Worm (Caenorhabditis elegans) whole organism, L3 larva: ENCODE data around the gene srd-35.

ENCODE experiments used
- ZK546.5 ChIP-seq: sonication (generic microtip); optimal IDR thresholded peaks from 2 replicates; lab custom pipeline; 2017; ENCODE audit warnings: missing biosample characterization, missing genetic modification characterization
- aly-2 ChIP-seq: fragments of 150-350 bp; optimal IDR thresholded peaks from 2 replicates; lab custom pipeline; 2014; ENCODE audit warnings: missing biosample characterization, missing genetic modification characterization
- ceh-82 ChIP-seq: fragments of 150-350 bp; optimal IDR thresholded peaks from 2 replicates; lab custom pipeline; 2014; ENCODE audit warnings: missing biosample characterization, missing genetic modification characterization
- ceh-9 ChIP-seq: sonication (generic microtip); optimal IDR thresholded peaks from 2 replicates; lab custom pipeline; 2018; ENCODE audit warnings: missing biosample characterization, missing genetic modification characterization
- egl-27 ChIP-seq: sonication (generic microtip); optimal IDR thresholded peaks from 4 replicates; lab custom pipeline; 2017; ENCODE audit warnings: missing biosample characterization, missing genetic modification reagents, missing genetic modification characterization
- elt-1 ChIP-seq: fragments of 150-350 bp; optimal IDR thresholded peaks from 2 replicates; lab custom pipeline; 2014; ENCODE audit warnings: missing biosample characterization, missing genetic modification characterization
- elt-2 ChIP-seq: sonication (generic microtip); optimal IDR thresholded peaks from 2 replicates; lab custom pipeline; 2016; ENCODE audit warnings: missing genetic modification reagents, mild to moderate bottlenecking, missing genetic modification characterization, missing compliant biosample characterization
- elt-3 ChIP-seq, 3 experiments: fragments of 150-350 bp in 1 of 3; sonication (generic microtip) in 2 of 3; optimal IDR thresholded peaks; 2 replicates in 2 of 3; 4 replicates in 1 of 3; lab custom pipeline; 2014 to 2017; ENCODE audit warnings: missing biosample characterization in 3 of 3, missing genetic modification characterization in 3 of 3
- fkh-10 ChIP-seq: sonication (generic microtip); optimal IDR thresholded peaks from 2 replicates; lab custom pipeline; 2017; ENCODE audit warnings: missing biosample characterization, missing genetic modification reagents, missing genetic modification characterization
- fkh-2 ChIP-seq: fragments of 150-350 bp; optimal IDR thresholded peaks from 2 replicates; lab custom pipeline; 2014; ENCODE audit warnings: missing biosample characterization, missing genetic modification reagents, missing genetic modification characterization
- fos-1 ChIP-seq: fragments of 150-350 bp; optimal IDR thresholded peaks from 2 replicates; lab custom pipeline; 2014; ENCODE audit warnings: missing biosample characterization, missing genetic modification characterization
- hmg-11 ChIP-seq: sonication (generic microtip); optimal IDR thresholded peaks from 2 replicates; lab custom pipeline; 2016; ENCODE audit warnings: missing genetic modification characterization, missing compliant biosample characterization
- jun-1 ChIP-seq: fragments of 150-350 bp; optimal IDR thresholded peaks from 2 replicates; lab custom pipeline; 2014; ENCODE audit warnings: missing biosample characterization, missing genetic modification reagents, missing genetic modification characterization
- lin-15B ChIP-seq: fragments of 150-350 bp; optimal IDR thresholded peaks from 2 replicates; lab custom pipeline; 2014; ENCODE audit warnings: missing biosample characterization, missing genetic modification characterization
- lin-39 ChIP-seq: fragments of 150-350 bp; optimal IDR thresholded peaks from 2 replicates; lab custom pipeline; 2018; ENCODE audit warnings: missing biosample characterization, missing genetic modification reagents, missing genetic modification characterization
- mdl-1 ChIP-seq: fragments of 150-350 bp; optimal IDR thresholded peaks from 2 replicates; lab custom pipeline; 2014; ENCODE audit warnings: missing biosample characterization, missing genetic modification characterization
- nhr-237 ChIP-seq: fragments of 150-350 bp; optimal IDR thresholded peaks from 2 replicates; lab custom pipeline; 2014; ENCODE audit warnings: missing biosample characterization, missing genetic modification characterization
- nhr-25 ChIP-seq: sonication (generic microtip); optimal IDR thresholded peaks from 2 replicates; lab custom pipeline; 2017; ENCODE audit warnings: missing biosample characterization, missing genetic modification characterization
- nhr-43 ChIP-seq: sonication (generic microtip); optimal IDR thresholded peaks from 2 replicates; lab custom pipeline; 2016; ENCODE audit warnings: mild to moderate bottlenecking, missing genetic modification characterization, missing compliant biosample characterization; ENCODE audit not compliant: poor library complexity, severe bottlenecking
- nhr-67 ChIP-seq: fragments of 150-350 bp; optimal IDR thresholded peaks from 2 replicates; lab custom pipeline; 2014; ENCODE audit warnings: missing biosample characterization, missing genetic modification characterization
- nhr-76 ChIP-seq: fragments of 150-350 bp; sonication (generic microtip); optimal IDR thresholded peaks from 5 replicates; lab custom pipeline; 2014; ENCODE audit warnings: missing biosample characterization, missing genetic modification characterization
- nhr-77 ChIP-seq: fragments of 150-350 bp; optimal IDR thresholded peaks from 2 replicates; lab custom pipeline; 2014; ENCODE audit warnings: missing biosample characterization, missing genetic modification characterization
- pha-4 ChIP-seq: fragments of 150-350 bp; optimal IDR thresholded peaks from 2 replicates; lab custom pipeline; 2014; ENCODE audit warnings: missing biosample characterization, missing genetic modification reagents, missing genetic modification characterization
- pqm-1 ChIP-seq: fragments of 150-350 bp; optimal IDR thresholded peaks from 2 replicates; lab custom pipeline; 2017; ENCODE audit warnings: missing biosample characterization, missing genetic modification characterization, inconsistent platforms
- skn-1 ChIP-seq: fragments of 150-350 bp; optimal IDR thresholded peaks from 2 replicates; lab custom pipeline; 2014; ENCODE audit warnings: missing biosample characterization, missing genetic modification characterization
- unc-62 ChIP-seq: fragments of 150-350 bp; sonication (generic microtip); optimal IDR thresholded peaks from 4 replicates; lab custom pipeline; 2014; ENCODE audit warnings: missing biosample characterization, missing genetic modification reagents, missing genetic modification characterization
- zag-1 ChIP-seq: fragments of 150-350 bp; optimal IDR thresholded peaks from 2 replicates; lab custom pipeline; 2014; ENCODE audit warnings: missing biosample characterization, missing genetic modification characterization
- ztf-11 ChIP-seq: fragments of 150-350 bp; optimal IDR thresholded peaks from 2 replicates; lab custom pipeline; 2014; ENCODE audit warnings: missing biosample characterization, missing genetic modification characterization
- ztf-4 ChIP-seq: fragments of 150-350 bp; optimal IDR thresholded peaks from 2 replicates; lab custom pipeline; 2014; ENCODE audit warnings: missing biosample characterization, missing genetic modification characterization

Gene srd-35

DNA sequence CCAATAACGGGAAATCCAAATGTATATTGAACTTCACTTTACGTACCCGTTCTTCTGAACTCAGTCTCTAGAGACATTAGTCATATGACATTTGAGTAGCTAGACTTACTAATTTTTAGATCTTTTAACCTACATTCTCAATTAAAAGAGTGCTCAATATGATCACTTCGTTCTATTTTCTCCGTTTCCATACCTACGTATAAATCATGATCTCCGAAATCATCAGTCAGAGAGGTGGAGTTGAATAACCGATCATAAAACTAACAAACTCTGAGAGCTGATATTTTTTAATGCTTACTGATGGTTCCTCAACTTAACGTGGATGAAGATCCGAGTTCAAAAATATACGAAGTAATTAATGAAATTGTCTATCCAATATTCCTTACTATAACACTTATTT lies at the start of gene srd-35:
srd-35 (plus strand) TSS at position 301 of the 400 bp plus-strand sequence.
- TF ChIP-seq ceh-9 (tag; lab: Kevin White, UChicago) (no peak), egl-27 (no peak), fkh-2 (tag; lab: Kevin White, UChicago) (no peak), aly-2 (no peak)

- TF ChIP-seq elt-1 (tag; lab: Kevin White, UChicago) (no peak), fkh-10 (GFP tag; lab: Kevin White, UChicago) (no peak), pqm-1 (tag; lab: Kevin White, UChicago) (peak; percentile 18), nhr-237 (tag; lab: Kevin White, UChicago) (no peak), nhr-25 (tag; lab: Kevin White, UChicago) (no peak), elt-2 (tag; lab: Kevin White, UChicago) (peak; percentile 41), skn-1 (tag; lab: Kevin White, UChicago) (no peak), fos-1 (no peak), nhr-67 (tag; lab: Kevin White, UChicago) (no peak), ztf-4 (tag; lab: Kevin White, UChicago) (no peak)
Observed at ce11 chrV:12919705-12920104, 44.5 kb upstream of the srd-35 start, which contains the start of gene lipl-1. Gene lipl-1, plus strand, starts transcription at chrV:12919986.

DNA sequence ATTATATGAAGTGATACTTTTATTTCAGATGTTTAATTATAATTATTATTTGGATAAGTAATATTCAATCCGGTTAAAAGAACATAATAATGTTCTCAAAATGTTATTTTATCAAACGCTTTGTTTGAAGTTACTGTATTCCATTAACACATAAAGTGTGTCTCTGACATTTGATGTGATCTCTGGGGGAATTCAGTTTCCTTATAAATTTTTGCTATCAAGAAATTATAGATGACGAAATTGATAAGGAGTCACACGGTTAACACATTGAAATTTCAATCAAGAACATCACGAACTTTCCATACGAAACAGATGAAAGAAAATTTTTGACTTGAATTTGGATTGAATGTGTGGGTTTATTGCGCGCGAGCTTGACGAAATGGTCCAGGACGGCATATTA lies 42.5 kb upstream of the srd-35 start:
- TF ChIP-seq pha-4 (tag; lab: Kevin White, UChicago) (peak; percentile 68), nhr-43 (no peak), pqm-1 (tag; lab: Kevin White, UChicago) (peak; percentile 76), elt-2 (tag; lab: Kevin White, UChicago) (peak; percentile 88)

ce11 chrV:12922308-12922707 lies 41.9 kb upstream of the srd-35 start, which contains the start of gene dhrs-4:
Gene dhrs-4, plus strand, starts transcription at chrV:12922608.
- TF ChIP-seq unc-62 (GFP tag; lab: Kevin White, UChicago) (no peak), lin-15B (tag; lab: Kevin White, UChicago) (no peak), pqm-1 (tag; lab: Kevin White, UChicago) (peak; percentile 10), elt-1 (tag; lab: Kevin White, UChicago) (no peak), ztf-4 (tag; lab: Kevin White, UChicago) (no peak), lin-39 (tag; lab: Kevin White, UChicago) (no peak), elt-3 (tag; optimal IDR thresholded peaks at IDR 0.05; lab: Kevin White, UChicago) (no peak), nhr-76 (tag; lab: Kevin White, UChicago) (no peak), fkh-10 (GFP tag; lab: Kevin White, UChicago) (no peak), ztf-11 (tag; lab: Kevin White, UChicago) (no peak), nhr-67 (tag; lab: Kevin White, UChicago) (no peak), mdl-1 (tag; lab: Kevin White, UChicago) (no peak), elt-2 (tag; lab: Kevin White, UChicago) (peak; percentile 6)
- TF ChIP-seq, all 47 proteins: peak for 2

- TF ChIP-seq elt-2 (tag; lab: Kevin White, UChicago) (peak; percentile 22), hmg-11 (tag; lab: Kevin White, UChicago) (no peak)
Observed at ce11 chrV:12924128-12924527, 40.0 kb upstream of the srd-35 start, which contains the start of gene pqn-67. Gene pqn-67, plus strand, starts transcription at chrV:12924428.

ce11 chrV:12928929-12929532 lies 35.1 kb upstream of the srd-35 start, which contains the start of gene T16G1.2:
Gene T16G1.2, plus strand, starts transcription at chrV:12929482.
- TF ChIP-seq aly-2 = no peak
- no peak for TF ChIP-seq pqm-1 (tag; lab: Kevin White, UChicago)
- peak; percentile 8 for TF ChIP-seq nhr-25 (tag; lab: Kevin White, UChicago)

- TF ChIP-seq zag-1 (tag; lab: Kevin White, UChicago) = no peak
- TF ChIP-seq nhr-237 (tag; lab: Kevin White, UChicago) = no peak
- TF ChIP-seq nhr-77 = no peak
- TF ChIP-seq pqm-1 (tag; lab: Kevin White, UChicago) = peak; percentile 75
- TF ChIP-seq elt-2 (tag; lab: Kevin White, UChicago) = peak; percentile 65
- TF ChIP-seq ZK546.5 (tag; lab: Kevin White, UChicago) = no peak
- no peak for TF ChIP-seq jun-1 (tag; lab: Kevin White, UChicago)
- no peak for TF ChIP-seq ceh-82
- no peak for TF ChIP-seq unc-62 (GFP tag; lab: Kevin White, UChicago)
- TF ChIP-seq, all 47 proteins: peak for 2
Observed at ce11 chrV:12933654-12934053, 30.5 kb upstream of the srd-35 start.
